Fruit fly (Drosophila melanogaster) whole organism: ENCODE measurements around the gene CG11617.
A peak's percentile ranks its signal among the peaks of the same experiment; 100 is the strongest.

Experiments
- CG8478 ChIP-seq: fragments of >200 bp; optimal IDR thresholded peaks from 2 replicates; lab custom pipeline; 2018; ENCODE audit warnings: inconsistent platforms
- Dll ChIP-seq: fragments of >200 bp; optimal IDR thresholded peaks from 2 replicates; lab custom pipeline; 2017
- EcR ChIP-seq, 2 experiments: fragments of >200 bp; optimal IDR thresholded peaks; 2 replicates each; lab custom pipeline; 2017; ENCODE audit warnings: missing biosample characterization in 2 of 2, missing genetic modification characterization in 2 of 2, missing genetic modification reagents in 2 of 2
- pan ChIP-seq: fragments of >200 bp; optimal IDR thresholded peaks from 2 replicates; lab custom pipeline; 2017
- psq ChIP-seq: fragments of >200 bp; optimal IDR thresholded peaks from 2 replicates; lab custom pipeline; 2017
- usp ChIP-seq: fragments of >200 bp; optimal IDR thresholded peaks from 2 replicates; lab custom pipeline; 2017; ENCODE audit warnings: missing biosample characterization, missing genetic modification characterization, mixed read lengths

Gene CG11617

DNA sequence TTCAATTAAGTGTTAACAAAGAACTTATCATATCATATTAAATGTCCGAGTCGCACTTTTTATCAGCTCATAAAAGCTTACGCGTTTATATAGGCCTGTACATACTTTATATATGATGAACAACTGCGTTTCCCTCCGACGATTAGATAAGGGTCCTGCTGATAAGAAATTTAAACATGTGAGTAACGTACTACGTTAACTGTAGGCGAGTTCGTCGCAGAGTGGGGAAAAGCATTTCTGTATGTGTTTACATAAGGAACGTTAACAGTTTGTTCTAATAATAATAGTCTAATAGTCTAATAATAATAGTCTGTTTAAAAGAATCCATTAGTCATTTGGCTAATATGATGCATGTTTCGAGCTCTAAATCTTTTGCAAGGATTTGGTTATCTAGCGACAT, 36.7 kb downstream of the CG11617 start:
- TF ChIP-seq psq (lab: Kevin White, UChicago) (no peak), Dll (lab: Kevin White, UChicago) (no peak), EcR (GFP tag; optimal IDR thresholded peaks at IDR 0.05; lab: Kevin White, UChicago) (no peak), CG8478 (no peak), pan (lab: Kevin White, UChicago) (no peak), usp (GFP tag; lab: Kevin White, UChicago) (no peak)

DNA sequence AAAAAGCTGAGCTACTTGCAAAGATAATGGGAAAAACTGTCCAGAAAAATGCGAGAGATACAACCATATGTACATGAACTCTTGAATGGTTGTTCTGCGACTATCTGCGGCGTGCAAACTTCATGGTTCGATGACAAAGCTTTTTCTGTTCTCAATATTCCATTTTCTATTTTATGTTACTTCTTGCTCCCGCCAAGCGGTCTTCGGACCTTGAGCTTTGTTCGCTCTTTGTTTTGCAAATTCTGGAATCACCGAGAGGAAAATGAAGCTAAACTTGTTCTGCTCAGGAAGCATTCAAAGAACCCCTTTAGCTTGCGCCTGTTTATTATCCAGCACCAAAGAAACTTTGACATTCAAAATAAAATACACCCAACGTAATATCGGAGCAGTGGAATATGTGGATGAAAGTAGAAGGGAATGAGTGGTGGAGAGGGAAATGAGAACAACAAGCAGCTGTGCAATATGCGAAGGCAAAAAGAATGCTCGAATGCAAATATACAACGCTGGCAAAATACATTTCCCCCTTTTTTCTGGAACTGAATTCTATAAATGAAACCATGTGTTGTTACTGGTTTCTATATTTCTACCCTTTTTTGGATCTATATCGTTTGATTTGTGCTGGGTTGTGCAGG, 38.7 kb downstream of the CG11617 start:
- TF ChIP-seq psq (lab: Kevin White, UChicago): no peak
- peak in 1 of 2 experiments; percentile 7 for TF ChIP-seq EcR (GFP tag; optimal IDR thresholded peaks at IDR 0.05; lab: Kevin White, UChicago)

DNA sequence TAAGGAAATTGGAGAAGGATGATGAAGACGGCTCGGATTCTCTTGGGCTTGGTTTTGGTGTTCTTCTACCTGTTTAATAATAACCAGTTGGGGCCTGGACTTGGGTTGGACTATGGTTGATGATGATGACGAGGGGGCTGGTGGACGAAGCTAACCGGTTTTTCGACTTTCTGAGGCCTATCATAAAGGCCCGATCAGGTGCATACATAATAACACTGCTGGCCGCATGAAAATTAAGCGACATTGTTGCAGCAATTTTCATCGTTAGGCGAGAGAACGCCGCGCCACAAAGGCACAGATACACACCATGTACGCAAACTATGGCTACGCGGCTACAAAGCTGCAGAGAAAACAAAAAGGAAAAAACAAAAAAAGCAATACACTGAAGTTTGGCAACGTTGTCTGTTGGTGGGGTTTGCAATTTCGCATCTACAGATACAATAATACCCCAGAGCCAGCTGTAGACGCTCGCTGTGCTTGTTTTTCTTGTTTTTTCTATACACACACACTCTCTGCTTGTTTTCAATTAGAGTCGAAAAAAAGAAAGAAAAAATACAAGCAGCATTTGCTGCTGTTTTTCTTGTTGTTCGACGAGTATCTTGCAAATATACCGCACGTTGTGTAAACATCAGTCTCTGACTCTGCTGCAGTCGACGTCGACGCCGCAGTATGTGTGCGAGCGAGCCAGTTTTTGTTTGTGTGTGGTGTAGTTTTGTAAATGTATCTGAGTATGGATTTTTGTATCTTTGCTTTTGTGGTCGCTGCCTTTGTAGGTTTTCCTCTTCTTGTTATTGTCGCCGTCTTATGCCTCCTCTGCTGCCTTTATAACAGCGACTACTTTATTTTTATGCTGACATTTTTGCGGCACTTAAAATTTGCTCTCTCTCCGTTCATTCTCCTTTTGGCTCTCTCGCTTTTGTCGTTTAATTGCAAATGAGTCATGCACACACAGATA, 40.7 kb downstream of the CG11617 start:
- TF ChIP-seq psq (lab: Kevin White, UChicago) (no peak), EcR (GFP tag; optimal IDR thresholded peaks at IDR 0.05; lab: Kevin White, UChicago) (no peak), pan (lab: Kevin White, UChicago) (no peak), CG8478 (no peak)

DNA sequence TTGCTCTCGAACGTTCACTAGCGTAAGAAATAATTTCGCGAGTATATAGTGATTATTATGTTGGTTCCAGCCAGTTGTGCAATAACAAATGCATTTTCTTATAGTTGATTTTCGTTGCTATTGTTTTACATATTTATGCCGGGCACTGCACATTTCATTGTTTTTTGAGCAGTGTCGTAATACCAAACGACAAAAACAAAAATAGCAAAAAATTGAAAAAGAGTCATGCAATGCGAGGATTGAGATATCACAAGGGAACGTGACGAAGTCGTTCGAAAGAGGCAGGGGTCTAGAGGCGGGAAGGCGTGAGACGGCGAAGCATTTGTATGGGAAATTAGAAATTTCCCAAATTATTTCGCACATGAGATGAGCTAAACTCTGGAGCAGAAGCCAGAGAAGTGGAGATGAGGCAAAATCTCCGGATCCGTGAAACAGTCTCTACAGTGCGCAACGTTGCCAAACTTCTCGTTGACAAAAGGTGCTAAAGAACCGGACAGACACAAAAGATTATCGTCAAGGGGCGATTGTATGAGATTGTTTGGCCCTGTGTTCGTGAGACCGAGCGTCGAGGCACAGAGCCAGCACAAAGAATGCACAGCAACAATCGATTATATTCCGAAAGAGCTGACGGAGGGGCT, 41.7 kb downstream of the CG11617 start:
- no peak for TF ChIP-seq Dll (lab: Kevin White, UChicago)
- no peak for TF ChIP-seq EcR (GFP tag; optimal IDR thresholded peaks at IDR 0.05; lab: Kevin White, UChicago)
- TF ChIP-seq pan (lab: Kevin White, UChicago): no peak
- no peak for TF ChIP-seq psq (lab: Kevin White, UChicago)
- TF ChIP-seq usp (GFP tag; lab: Kevin White, UChicago): no peak
- no peak for TF ChIP-seq CG8478

DNA sequence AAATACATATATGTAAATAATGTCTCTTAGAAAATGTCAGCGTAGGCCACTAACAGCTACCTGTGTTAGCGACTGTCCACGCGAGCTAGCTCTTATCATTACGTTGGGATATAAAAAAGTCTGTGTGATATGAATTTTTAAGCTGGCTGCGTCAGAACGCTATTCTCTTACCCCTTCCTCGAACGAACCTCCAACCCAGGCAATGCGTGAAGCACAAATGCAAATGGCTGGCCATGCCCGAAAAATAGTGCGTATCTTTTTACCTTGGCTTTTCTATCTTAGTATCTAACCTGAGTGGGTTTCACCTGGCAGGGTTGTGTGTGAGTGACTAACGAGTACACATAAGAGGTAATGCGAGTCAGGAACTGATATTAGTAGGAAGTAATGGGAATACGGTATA, 43.9 kb downstream of the CG11617 start:
- no peak for TF ChIP-seq EcR (GFP tag; optimal IDR thresholded peaks at IDR 0.05; lab: Kevin White, UChicago)
- TF ChIP-seq CG8478: no peak

DNA sequence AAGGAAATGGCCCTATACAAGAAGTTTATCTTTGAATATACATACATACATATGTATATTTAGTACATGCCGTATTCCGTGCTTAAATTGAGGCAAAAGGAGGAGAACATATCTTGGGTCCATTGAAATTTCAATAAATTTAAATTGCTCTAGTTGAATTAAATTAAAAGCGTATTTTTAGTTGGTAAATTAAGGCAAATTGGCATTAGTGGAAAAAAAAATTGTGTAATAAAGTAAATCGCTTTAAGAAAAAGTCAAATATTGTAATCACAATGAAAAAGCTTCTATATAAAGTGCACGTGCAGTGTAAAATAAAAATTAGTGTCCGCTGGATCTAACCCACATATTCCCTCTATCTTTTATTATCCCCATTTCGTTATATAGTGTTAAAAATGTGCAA, 44.9 kb downstream of the CG11617 start:
- TF ChIP-seq psq (lab: Kevin White, UChicago) (no peak), EcR (GFP tag; optimal IDR thresholded peaks at IDR 0.05; lab: Kevin White, UChicago) (no peak), usp (GFP tag; lab: Kevin White, UChicago) (no peak), Dll (lab: Kevin White, UChicago) (no peak)

DNA sequence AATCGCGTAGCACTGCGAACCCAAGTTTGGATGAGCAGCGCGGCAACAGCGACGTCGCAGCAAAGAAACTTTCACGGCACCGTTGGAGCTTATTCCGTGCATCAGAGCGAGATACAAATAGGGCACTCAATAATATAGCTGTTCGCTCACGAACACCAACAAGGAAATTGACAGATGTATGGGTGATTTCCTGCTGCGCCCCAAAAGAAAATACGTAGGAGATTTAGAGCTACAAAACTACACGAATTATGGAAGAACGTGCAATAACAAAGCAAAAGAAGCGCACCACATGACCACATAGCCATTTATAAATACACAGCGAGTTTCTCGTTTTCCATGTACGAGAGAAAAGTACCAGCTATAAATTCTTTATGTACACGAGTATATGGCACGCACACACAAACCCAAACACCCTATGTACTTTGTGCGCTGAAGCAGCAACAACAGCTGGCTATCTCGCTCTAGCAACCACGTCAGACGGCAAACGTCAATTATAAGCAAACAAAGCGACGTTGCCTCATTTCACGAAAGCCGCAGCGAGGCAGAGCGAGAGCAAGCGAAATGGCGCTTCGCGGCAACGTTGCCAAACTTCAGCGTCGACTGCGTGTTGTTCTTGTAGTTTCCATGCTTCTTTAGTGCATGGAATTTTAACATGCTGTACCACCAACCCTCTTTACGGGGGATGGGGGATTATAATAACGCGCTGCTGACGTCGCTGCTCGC, 45.5 kb downstream of the CG11617 start:
- TF ChIP-seq pan (lab: Kevin White, UChicago): no peak
- peak; percentile 57 for TF ChIP-seq CG8478

DNA sequence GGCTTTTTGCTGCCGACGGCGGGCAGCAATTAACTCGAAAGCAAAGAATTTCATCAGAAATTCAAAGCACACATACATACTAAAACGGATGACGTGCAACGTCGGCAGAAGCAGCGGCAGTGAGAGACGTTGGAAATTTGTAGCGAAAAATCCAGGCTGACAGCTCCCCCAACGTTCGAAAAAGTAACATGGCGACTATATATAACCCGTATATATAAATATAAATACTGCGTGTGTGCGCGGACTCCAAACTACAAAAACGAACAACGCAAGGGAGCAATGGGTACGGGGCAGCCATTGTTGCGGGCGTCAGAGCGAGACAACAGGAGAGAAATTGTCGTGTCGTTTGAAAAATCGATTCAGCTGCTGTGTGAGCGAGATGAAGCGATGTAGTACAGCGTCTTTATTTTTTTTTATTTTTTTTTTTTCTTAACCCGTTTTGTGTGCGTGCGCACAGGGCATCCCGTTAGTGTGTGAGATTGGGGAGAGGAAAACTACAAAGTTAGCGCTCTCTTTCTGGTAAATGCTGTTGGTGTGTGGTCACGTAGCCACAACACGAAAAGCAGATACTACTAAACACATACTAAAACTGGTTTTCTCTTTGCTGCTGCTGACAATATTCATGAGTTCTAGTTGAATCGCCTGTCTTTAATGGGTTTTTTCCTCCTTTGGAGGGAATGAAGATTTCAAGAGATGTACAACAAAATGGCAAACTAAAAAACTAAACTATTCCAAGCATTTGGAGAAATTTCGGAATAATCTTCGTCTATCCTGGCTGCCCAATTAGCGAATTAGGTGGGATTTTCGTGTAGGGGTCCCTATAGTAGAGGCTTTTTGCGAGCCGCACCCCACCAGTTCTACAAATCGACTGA, 46.3 kb downstream of the CG11617 start:
- peak in 1 of 2 experiments; percentile 27 for TF ChIP-seq EcR (GFP tag; optimal IDR thresholded peaks at IDR 0.05; lab: Kevin White, UChicago)
- TF ChIP-seq usp (GFP tag; lab: Kevin White, UChicago): no peak
- TF ChIP-seq Dll (lab: Kevin White, UChicago): no peak
- no peak for TF ChIP-seq pan (lab: Kevin White, UChicago)
- TF ChIP-seq CG8478: peak; percentile 80

DNA sequence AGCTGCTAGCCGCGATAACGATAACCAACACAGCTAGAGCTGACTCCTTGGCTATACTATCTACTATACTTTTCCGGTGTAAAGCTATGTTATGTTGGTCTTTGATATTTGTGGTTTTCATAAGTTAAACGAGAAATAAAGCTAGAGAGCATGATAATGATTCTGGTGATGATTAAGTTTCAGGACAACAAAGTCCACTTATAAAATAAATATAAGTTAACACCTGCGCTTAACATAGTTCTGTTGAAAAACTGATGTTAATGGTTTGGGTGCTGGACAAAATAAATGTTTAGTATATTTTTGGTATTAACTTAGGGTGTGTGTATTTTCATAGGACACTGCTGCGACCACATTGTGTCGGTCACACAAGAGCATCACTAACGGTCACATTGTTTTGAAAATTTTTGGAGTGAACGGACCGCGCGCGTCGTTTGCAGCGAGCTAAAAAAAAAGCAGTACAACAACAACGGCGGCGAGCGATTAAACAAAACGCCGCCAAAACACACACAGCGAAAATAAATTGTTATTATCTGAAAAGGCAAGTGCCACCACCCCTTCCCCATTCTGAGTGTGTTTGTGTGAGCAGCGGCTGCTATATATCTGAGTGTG, 48.3 kb downstream of the CG11617 start, which contains the start of the genes CG33635 and spen:
CG33635 (minus strand) TSS at position 16 of the 609 bp plus-strand sequence.
spen (plus strand) TSS at position 384 of the 609 bp plus-strand sequence.
- TF ChIP-seq Dll (lab: Kevin White, UChicago) (no peak), EcR (GFP tag; optimal IDR thresholded peaks at IDR 0.05; lab: Kevin White, UChicago) (no peak), psq (lab: Kevin White, UChicago) (no peak), CG8478 (no peak), usp (GFP tag; lab: Kevin White, UChicago) (no peak), pan (lab: Kevin White, UChicago) (no peak)

DNA sequence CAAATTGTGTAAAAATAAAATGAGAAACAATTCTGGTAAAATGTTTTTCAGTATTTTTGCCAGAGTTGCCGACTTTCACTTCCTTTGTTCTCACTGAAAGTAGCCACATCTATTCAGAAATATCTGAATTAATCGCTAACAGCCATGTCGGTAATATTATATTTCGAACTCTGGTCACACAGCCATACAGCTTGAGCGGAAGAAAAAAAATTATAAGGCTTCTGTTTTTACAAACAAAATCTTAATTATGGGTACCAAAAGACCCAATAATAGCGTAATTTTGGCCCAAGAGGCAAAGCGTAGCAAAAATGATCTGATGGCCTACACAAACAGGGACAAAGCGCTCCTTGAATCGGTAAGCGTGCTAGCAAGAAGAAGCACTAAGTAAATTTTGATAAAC, 51.1 kb downstream of the CG11617 start, which contains the start of gene CG3436:
CG3436 (plus strand) TSS at position 36 of the 400 bp plus-strand sequence.
- no peak for TF ChIP-seq EcR (GFP tag; optimal IDR thresholded peaks at IDR 0.05; lab: Kevin White, UChicago)
- no peak for TF ChIP-seq Dll (lab: Kevin White, UChicago)
- TF ChIP-seq pan (lab: Kevin White, UChicago): no peak
- no peak for TF ChIP-seq CG8478
- no peak for TF ChIP-seq psq (lab: Kevin White, UChicago)
- no peak for TF ChIP-seq usp (GFP tag; lab: Kevin White, UChicago)
